Worm (Caenorhabditis elegans): ENCODE data around the gene R07E5.19.
"Not testable (repeated sequence)": the region's sequence is repeated elsewhere in the genome, so short reads cannot be mapped to it uniquely, and the experiment has no call there.

- not testable (repeated sequence) for TF ChIP-seq him-1, W03F9.2 (tag; optimal IDR thresholded peaks at IDR 0.05)
These were observed 48.5 kb downstream of the R07E5.19 start for ce11 chrIII:4369381-4369809.
